Worm (Caenorhabditis elegans) whole organism, early embryonic: ENCODE measurements around the gene Y42G9A.1.

Experiments
- F13C5.2 ChIP-seq: sonication (generic microtip); optimal IDR thresholded peaks from 2 replicates; lab custom pipeline; 2017; ENCODE audit warnings: mild to moderate bottlenecking, missing genetic modification characterization, inconsistent platforms, missing compliant biosample characterization
- ama-1 ChIP-seq: fragments of 150-350 bp; optimal IDR thresholded peaks from 2 replicates; lab custom pipeline; 2014
- hmg-4 ChIP-seq: fragments of 200-800 bp; sonication (Bioruptor generic); optimal IDR thresholded peaks from 2 replicates; lab custom pipeline; 2018; ENCODE audit warnings: mild to moderate bottlenecking, missing genetic modification characterization, missing compliant biosample characterization
- pes-1 ChIP-seq: fragments of 200-800 bp; sonication (Bioruptor generic); IDR thresholded peaks from 2 replicates; pipeline ENCODE4 v1.3.6; 2022; ENCODE audit warnings: missing genetic modification reagents, missing genetic modification characterization, missing compliant biosample characterization
- sea-1 ChIP-seq: fragments of 200-800 bp; sonication (Bioruptor generic); conservative IDR thresholded peaks from 2 replicates; pipeline ENCODE4 v1.3.6; 2022; ENCODE audit warnings: missing genetic modification characterization, missing compliant biosample characterization
- tra-4 ChIP-seq: sonication (generic microtip); optimal IDR thresholded peaks from 2 replicates; lab custom pipeline; 2017; ENCODE audit warnings: missing genetic modification characterization, missing compliant biosample characterization

- no peak for TF ChIP-seq sea-1 (GFP tag; lab: Robert Waterston, UW)
- no peak for TF ChIP-seq tra-4
- TF ChIP-seq ama-1 (lab: Kevin White, UChicago) = no peak
- TF ChIP-seq pes-1 (GFP tag; lab: Robert Waterston, UW) = no peak
- TF ChIP-seq hmg-4 (GFP tag; lab: Kevin White, UChicago) = no peak
- no peak for TF ChIP-seq F13C5.2
Measured at ce11 chrIII:6123647-6124046, 26.1 kb upstream of the Y42G9A.1 start.
